Fruit fly (Drosophila melanogaster) whole organism, pupa: ENCODE measurements around the gene Ice2.

Source experiments
- CG10348 ChIP-seq: fragments of 200-800 bp; sonication (Bioruptor generic); IDR thresholded peaks from 2 replicates; pipeline ENCODE4 v1.3.6; 2022; ENCODE audit warnings: missing biosample characterization, missing genetic modification characterization
- CG12605 ChIP-seq: fragments of 200-800 bp; sonication (Bioruptor generic); IDR thresholded peaks from 2 replicates; pipeline ENCODE4 v1.3.6; 2022; ENCODE audit warnings: missing biosample characterization, missing genetic modification characterization
- CG13204 ChIP-seq: fragments of 200-800 bp; sonication (Bioruptor generic); optimal IDR thresholded peaks from 2 replicates; lab custom pipeline; 2018; ENCODE audit warnings: missing biosample characterization, mild to moderate bottlenecking, missing genetic modification characterization, moderate library complexity
- CG14655 ChIP-seq: fragments of 200-800 bp; sonication (Bioruptor generic); optimal IDR thresholded peaks from 3 replicates; lab custom pipeline; 2017; ENCODE audit warnings: mild to moderate bottlenecking, missing biosample characterization, missing genetic modification reagents, missing genetic modification characterization
- CG15710 ChIP-seq: fragments of 200-800 bp; sonication (Bioruptor generic); optimal IDR thresholded peaks from 2 replicates; lab custom pipeline; 2018; ENCODE audit warnings: missing biosample characterization, mild to moderate bottlenecking, missing genetic modification characterization, moderate library complexity
- CG17806 ChIP-seq: fragments of 200-800 bp; sonication (Bioruptor generic); optimal IDR thresholded peaks from 2 replicates; lab custom pipeline; 2018; ENCODE audit warnings: missing biosample characterization, mild to moderate bottlenecking, missing genetic modification characterization, moderate library complexity
- CG32121 ChIP-seq: fragments of 200-800 bp; sonication (Bioruptor generic); IDR thresholded peaks from 2 replicates; pipeline ENCODE4 v1.3.6; 2022; ENCODE audit warnings: missing biosample characterization, missing genetic modification characterization
- CG34367 ChIP-seq: fragments of 200-800 bp; sonication (Bioruptor generic); optimal IDR thresholded peaks from 2 replicates; lab custom pipeline; 2018; ENCODE audit warnings: missing biosample characterization, mild to moderate bottlenecking, missing genetic modification characterization
- CG4496 ChIP-seq: fragments of 200-800 bp; sonication (Bioruptor generic); IDR thresholded peaks from 3 replicates; pipeline ENCODE4 v1.3.6; 2022; ENCODE audit warnings: missing biosample characterization, missing genetic modification characterization
- CG8159 ChIP-seq: fragments of 200-800 bp; sonication (Bioruptor generic); optimal IDR thresholded peaks from 3 replicates; lab custom pipeline; 2018; ENCODE audit warnings: missing biosample characterization, mild to moderate bottlenecking, missing genetic modification characterization, moderate library complexity
- CG8301 ChIP-seq: fragments of 200-800 bp; sonication (Bioruptor generic); optimal IDR thresholded peaks from 2 replicates; lab custom pipeline; 2018; ENCODE audit warnings: missing biosample characterization, mild to moderate bottlenecking, missing genetic modification characterization
- CG9948 ChIP-seq: fragments of 200-800 bp; sonication (Bioruptor generic); optimal IDR thresholded peaks from 2 replicates; lab custom pipeline; 2018; ENCODE audit warnings: missing biosample characterization, mild to moderate bottlenecking, missing genetic modification characterization, moderate library complexity
- D1 ChIP-seq: fragments of 200-800 bp; sonication (Bioruptor generic); optimal IDR thresholded peaks from 2 replicates; lab custom pipeline; 2018; ENCODE audit warnings: missing biosample characterization, mild to moderate bottlenecking, missing genetic modification characterization, moderate library complexity
- EcR ChIP-seq: fragments of 200-800 bp; sonication (Bioruptor generic); optimal IDR thresholded peaks from 3 replicates; lab custom pipeline; 2019; ENCODE audit warnings: missing biosample characterization, missing genetic modification characterization, mild to moderate bottlenecking, moderate library complexity, missing genetic modification reagents
- Ets98B ChIP-seq: fragments of 200-800 bp; sonication (Bioruptor generic); IDR thresholded peaks from 2 replicates; pipeline ENCODE4 v1.3.6; 2022; ENCODE audit warnings: missing biosample characterization, missing genetic modification characterization
- Pif1A ChIP-seq: fragments of 200-800 bp; sonication (Bioruptor generic); optimal IDR thresholded peaks from 3 replicates; lab custom pipeline; 2016; ENCODE audit warnings: missing biosample characterization, missing genetic modification characterization
- Pif1B ChIP-seq: fragments of 200-800 bp; sonication (Bioruptor generic); optimal IDR thresholded peaks from 3 replicates; lab custom pipeline; 2016; ENCODE audit warnings: missing biosample characterization, missing genetic modification characterization
- Snoo ChIP-seq: fragments of 200-800 bp; sonication (Bioruptor generic); optimal IDR thresholded peaks from 3 replicates; lab custom pipeline; 2017; ENCODE audit warnings: missing biosample characterization, mild to moderate bottlenecking, missing genetic modification characterization, inconsistent platforms
- fd96Ca ChIP-seq: fragments of 200-800 bp; sonication (Bioruptor generic); IDR thresholded peaks from 3 replicates; pipeline ENCODE4 v1.3.6; 2022; ENCODE audit warnings: missing biosample characterization, missing genetic modification characterization
- gl ChIP-seq: fragments of 200-800 bp; sonication (Bioruptor generic); optimal IDR thresholded peaks from 2 replicates; lab custom pipeline; 2018; ENCODE audit warnings: missing biosample characterization, mild to moderate bottlenecking, missing genetic modification characterization
- rn ChIP-seq: fragments of 200-800 bp; sonication (Bioruptor generic); IDR thresholded peaks from 2 replicates; pipeline ENCODE4 v1.3.6; 2022; ENCODE audit warnings: missing biosample characterization, missing genetic modification characterization

Gene Ice2

DNA sequence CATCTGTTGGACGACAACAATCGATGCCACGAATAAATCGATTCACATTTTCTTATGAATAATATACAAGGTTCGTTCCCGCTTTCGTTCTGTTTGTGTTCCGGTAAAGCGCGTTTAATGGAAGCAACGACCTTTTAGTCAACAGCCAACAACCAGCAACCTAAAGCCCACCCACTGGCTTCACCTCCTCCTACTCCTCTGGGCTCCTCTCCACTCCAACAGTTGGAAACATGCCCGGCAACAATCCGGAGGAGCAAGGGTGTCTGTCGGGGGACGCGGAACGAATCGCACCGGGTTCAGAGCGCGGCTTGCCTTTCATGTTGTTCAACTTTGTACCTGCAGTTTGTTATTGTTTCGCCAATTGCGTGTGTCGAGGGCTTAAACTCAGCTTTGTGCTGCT, 5.8 kb upstream of the Ice2 start:
- TF ChIP-seq CG4496 (GFP tag; lab: Robert Waterston, UW): no peak
- peak; percentile 96 for TF ChIP-seq EcR

DNA sequence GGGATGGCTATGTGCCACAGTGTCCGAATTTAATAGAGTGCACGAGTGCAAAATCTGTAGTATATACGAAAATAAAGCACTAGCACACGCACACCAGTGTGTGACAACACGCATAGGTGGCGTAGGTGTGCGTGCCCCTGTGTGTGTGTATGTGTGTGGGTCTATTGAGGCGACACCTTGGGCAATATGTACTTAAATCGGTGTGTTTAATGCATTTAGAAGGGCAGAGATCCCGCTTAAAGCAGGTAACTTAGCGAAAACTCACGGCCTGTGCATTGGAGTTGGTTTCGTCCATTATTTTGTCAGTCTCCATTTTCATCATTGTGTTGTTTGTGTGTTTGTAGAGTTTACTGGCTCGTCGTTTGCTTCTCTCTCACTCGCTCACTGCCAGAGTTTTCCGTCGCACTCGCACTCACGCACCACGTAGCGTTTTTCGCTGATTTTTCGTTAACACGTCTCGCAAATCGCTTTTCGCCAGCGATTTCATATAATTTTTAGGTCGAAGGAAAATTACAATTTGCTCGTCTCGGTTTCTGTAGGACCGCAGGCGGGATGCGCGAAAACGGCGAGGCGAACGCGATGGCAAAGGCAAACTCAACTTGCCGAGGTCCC, 3.2 kb upstream of the Ice2 start:
- TF ChIP-seq CG9948 (tag; lab: Kevin White, UChicago) (no peak), EcR (peak; percentile 66)

DNA sequence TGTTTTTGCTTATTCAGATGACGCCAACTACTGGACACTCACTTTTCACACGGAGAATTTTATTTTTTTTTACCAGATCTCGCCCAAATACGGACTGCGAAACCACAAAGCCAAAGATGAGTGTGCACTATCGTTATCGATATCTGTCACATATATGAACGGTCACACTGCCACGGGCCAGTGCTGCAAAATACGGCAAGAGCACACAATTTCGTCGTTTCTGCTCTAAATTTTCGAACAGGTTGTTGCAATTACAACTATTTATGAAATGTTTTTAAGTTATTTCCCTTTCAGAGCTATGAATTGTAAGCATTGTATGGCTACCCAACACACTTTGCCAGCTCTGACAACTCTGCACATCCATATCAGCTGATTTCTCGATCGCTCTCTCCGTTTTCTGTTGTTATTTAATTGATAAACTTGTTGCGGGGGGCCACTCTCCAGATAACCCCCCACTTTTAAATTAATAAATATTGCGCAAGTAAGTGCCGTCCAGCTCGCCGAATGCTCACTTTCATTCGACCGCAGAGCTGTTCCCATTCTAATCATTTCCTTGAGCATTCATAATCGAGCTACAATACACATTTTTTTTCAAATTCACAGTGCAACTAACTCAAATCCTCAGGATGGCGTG, 2.5 kb upstream of the Ice2 start, which contains the start of the genes slmb and CG5793:
Gene slmb (minus strand): TSS at position 134 of the 634 bp plus-strand sequence.
Gene CG5793 (plus strand): TSS at position 222 of the 634 bp plus-strand sequence.
- peak; percentile 27; the same call in 1 of the 2 replicates for TF ChIP-seq CG32121
- TF ChIP-seq Ets98B (GFP tag; lab: Robert Waterston, UW): peak; percentile 34; the same call in 1 of the 2 replicates
- peak; percentile 12; the same call in 1 of the 3 replicates for TF ChIP-seq fd96Ca (GFP tag; lab: Robert Waterston, UW)
- TF ChIP-seq EcR: no peak
- no peak for TF ChIP-seq CG13204 (GFP tag; lab: Kevin White, UChicago)
- TF ChIP-seq CG12605: no peak
- no peak for TF ChIP-seq rn (GFP tag; lab: Robert Waterston, UW)
- TF ChIP-seq CG34367 (tag; lab: Kevin White, UChicago): no peak
- TF ChIP-seq Pif1B: no peak
- TF ChIP-seq CG15710 (tag; lab: Kevin White, UChicago): peak; percentile 13
- TF ChIP-seq gl: no peak
- no peak for TF ChIP-seq CG17806 (tag; lab: Kevin White, UChicago)
- TF ChIP-seq CG8301 (tag; lab: Kevin White, UChicago): no peak
- TF ChIP-seq CG4496 (GFP tag; lab: Robert Waterston, UW): peak; percentile 77; the same call in 2 of the 3 replicates
- TF ChIP-seq CG8159 (tag; lab: Kevin White, UChicago): no peak
- no peak for TF ChIP-seq CG10348
- TF ChIP-seq D1: no peak
- peak; percentile 53 for TF ChIP-seq Snoo (tag; lab: Kevin White, UChicago)

DNA sequence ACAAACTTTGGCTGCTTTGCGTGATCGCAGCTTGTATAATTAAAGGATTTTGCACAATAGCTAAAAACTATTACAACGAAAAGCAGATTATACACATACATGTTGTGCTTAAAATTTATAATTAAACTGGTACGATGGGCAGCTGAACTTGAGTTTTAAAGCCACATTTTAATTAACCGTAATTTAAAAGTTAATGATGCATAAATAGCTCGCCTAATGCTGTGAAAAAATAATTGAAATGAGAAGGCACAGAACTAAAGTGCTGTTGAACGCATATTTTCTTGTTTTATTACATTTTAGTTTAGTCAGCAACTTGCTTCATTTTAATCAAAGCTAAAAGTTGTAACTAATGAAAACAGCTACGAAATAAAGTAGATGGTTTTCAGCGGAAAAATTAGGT, 399 bp upstream of the Ice2 start, which contains the start of gene Obp93a:
Gene Obp93a (minus strand): TSS at position 101 of the 400 bp plus-strand sequence.
- no peak for TF ChIP-seq CG32121
- TF ChIP-seq CG13204 (GFP tag; lab: Kevin White, UChicago): no peak

DNA sequence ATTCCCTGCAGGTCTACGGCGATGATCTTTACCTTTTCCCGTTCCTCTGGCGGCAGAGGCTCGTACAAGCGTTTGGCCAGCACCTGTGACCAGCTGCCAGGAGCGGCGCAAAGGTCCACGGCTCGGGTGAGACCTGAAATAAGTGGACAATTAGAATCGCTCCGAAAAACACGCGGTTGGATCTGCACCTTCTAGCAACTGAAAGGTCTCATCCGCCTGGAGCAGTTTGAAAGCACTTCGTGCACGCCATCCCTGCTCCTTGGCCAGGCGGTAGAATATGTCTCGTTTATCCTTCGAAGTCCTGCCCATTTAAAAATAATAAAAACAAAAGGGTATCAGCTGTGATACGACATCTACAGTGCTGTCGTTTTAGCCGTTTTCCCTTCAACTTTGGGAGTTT, 3.5 kb downstream of the Ice2 start, which contains the start of gene Trm7-34:
Gene Trm7-34 (minus strand): TSS at position 365 of the 400 bp plus-strand sequence.
- TF ChIP-seq Snoo (tag; lab: Kevin White, UChicago) (no peak), Ets98B (GFP tag; lab: Robert Waterston, UW) (no peak)
- TF ChIP-seq, all 21 proteins: peak for 0

dm6 chr3R:21133951-21134350, 3.9 kb downstream of the Ice2 start, which contains the start of gene Usp8:
Gene Usp8, plus strand, starts transcription at chr3R:21134262.
- TF ChIP-seq CG15710 (tag; lab: Kevin White, UChicago): peak; percentile 37
- peak; percentile 30 for TF ChIP-seq CG9948 (tag; lab: Kevin White, UChicago)
- no peak for TF ChIP-seq CG4496 (GFP tag; lab: Robert Waterston, UW)

DNA sequence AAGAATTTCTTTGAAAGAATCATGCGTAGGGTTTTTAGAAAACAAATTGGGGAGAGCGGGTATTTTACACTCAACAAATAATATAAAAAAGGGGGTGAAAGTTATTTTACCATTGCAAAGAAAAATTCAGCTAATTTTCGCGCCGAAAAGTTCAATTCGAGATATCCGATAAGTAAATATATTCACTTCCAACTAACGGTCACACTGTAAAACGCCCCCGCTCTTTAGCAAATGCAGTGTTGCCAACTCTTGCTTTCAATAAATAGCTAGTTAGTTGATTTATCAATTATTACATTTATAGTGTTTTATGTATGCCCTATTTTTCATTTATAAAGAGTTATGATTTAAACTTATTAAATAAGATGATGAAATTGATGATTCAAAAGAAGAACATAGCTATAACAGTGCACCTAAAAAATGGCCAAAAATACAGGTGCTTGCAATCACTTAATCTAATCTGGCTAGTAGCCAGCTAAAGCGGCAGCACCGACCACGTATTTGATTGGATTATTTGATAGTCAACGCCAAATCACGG, 8.3 kb downstream of the Ice2 start, which contains the start of gene meigo:
Gene meigo (plus strand): TSS at position 51 of the 535 bp plus-strand sequence.
- TF ChIP-seq CG17806 (tag; lab: Kevin White, UChicago) (peak; percentile 54), CG13204 (GFP tag; lab: Kevin White, UChicago) (no peak), EcR (no peak), D1 (no peak), CG32121 (no peak), rn (GFP tag; lab: Robert Waterston, UW) (no peak), Pif1B (no peak), CG9948 (tag; lab: Kevin White, UChicago) (peak; percentile 39), gl (no peak), CG15710 (tag; lab: Kevin White, UChicago) (peak; percentile 63), CG14655 (GFP tag; lab: Kevin White, UChicago) (no peak), CG12605 (no peak), fd96Ca (GFP tag; lab: Robert Waterston, UW) (no peak), CG10348 (no peak), Snoo (tag; lab: Kevin White, UChicago) (peak; percentile 2), Pif1A (GFP tag; lab: Kevin White, UChicago) (no peak), CG4496 (GFP tag; lab: Robert Waterston, UW) (peak; percentile 57; the same call in 1 of the 3 replicates), CG8301 (tag; lab: Kevin White, UChicago) (no peak), CG34367 (tag; lab: Kevin White, UChicago) (no peak), CG8159 (tag; lab: Kevin White, UChicago) (no peak), Ets98B (GFP tag; lab: Robert Waterston, UW) (no peak)
